Worm (Caenorhabditis elegans) whole organism, late embryonic: ENCODE results near the gene B0513.4.

Source experiments
- C38D4.7 ChIP-seq: fragments of 200-800 bp; sonication (Bioruptor generic); optimal IDR thresholded peaks from 2 replicates; lab custom pipeline; 2018; ENCODE audit warnings: mild to moderate bottlenecking, missing genetic modification characterization, moderate library complexity, missing compliant biosample characterization
- F13H6.1 ChIP-seq: sonication (generic microtip); optimal IDR thresholded peaks from 2 replicates; lab custom pipeline; 2016; ENCODE audit warnings: missing genetic modification characterization, missing compliant biosample characterization
- K02D7.2 ChIP-seq: sonication (generic microtip); optimal IDR thresholded peaks from 2 replicates; lab custom pipeline; 2017; ENCODE audit warnings: mild to moderate bottlenecking, missing genetic modification characterization, missing compliant biosample characterization
- T23F11.4 ChIP-seq: fragments of 200-800 bp; sonication (Bioruptor generic); optimal IDR thresholded peaks from 2 replicates; lab custom pipeline; 2018; ENCODE audit warnings: mild to moderate bottlenecking, missing genetic modification characterization, missing compliant biosample characterization
- Y22D7AL.16 ChIP-seq: sonication (generic microtip); optimal IDR thresholded peaks from 2 replicates; lab custom pipeline; 2016; ENCODE audit warnings: missing genetic modification characterization, missing compliant biosample characterization
- ama-1 ChIP-seq: fragments of 150-350 bp; optimal IDR thresholded peaks from 2 replicates; lab custom pipeline; 2014
- ceh-14 ChIP-seq: sonication (generic microtip); optimal IDR thresholded peaks from 2 replicates; lab custom pipeline; 2016; ENCODE audit warnings: missing genotype, missing genetic modification characterization, missing compliant biosample characterization
- ceh-18 ChIP-seq: sonication (generic microtip); optimal IDR thresholded peaks from 2 replicates; lab custom pipeline; 2016; ENCODE audit warnings: missing genetic modification characterization, missing compliant biosample characterization
- ceh-2 ChIP-seq: sonication (generic microtip); optimal IDR thresholded peaks from 2 replicates; lab custom pipeline; 2016; ENCODE audit warnings: missing genotype, missing genetic modification characterization, missing compliant biosample characterization
- ceh-24 ChIP-seq: sonication (generic microtip); optimal IDR thresholded peaks from 2 replicates; lab custom pipeline; 2016; ENCODE audit warnings: mild to moderate bottlenecking, missing genetic modification characterization, missing compliant biosample characterization
- ceh-31 ChIP-seq: sonication (generic microtip); optimal IDR thresholded peaks from 2 replicates; lab custom pipeline; 2016; ENCODE audit warnings: missing genetic modification characterization, missing compliant biosample characterization
- ceh-34 ChIP-seq: sonication (generic microtip); optimal IDR thresholded peaks from 2 replicates; lab custom pipeline; 2016; ENCODE audit warnings: mild to moderate bottlenecking, missing genetic modification characterization, missing compliant biosample characterization
- ceh-48 ChIP-seq: sonication (generic microtip); optimal IDR thresholded peaks from 2 replicates; lab custom pipeline; 2016; ENCODE audit warnings: missing genetic modification characterization, inconsistent platforms, missing compliant biosample characterization
- ceh-6 ChIP-seq: fragments of 200-800 bp; sonication (Bioruptor generic); optimal IDR thresholded peaks from 2 replicates; lab custom pipeline; 2018; ENCODE audit warnings: mild to moderate bottlenecking, missing genetic modification characterization, missing compliant biosample characterization
- ceh-9 ChIP-seq: sonication (generic microtip); optimal IDR thresholded peaks from 2 replicates; lab custom pipeline; 2016; ENCODE audit warnings: mild to moderate bottlenecking, missing genetic modification characterization, inconsistent platforms, missing compliant biosample characterization
- elt-2 ChIP-seq: sonication (generic microtip); optimal IDR thresholded peaks from 2 replicates; lab custom pipeline; 2016; ENCODE audit warnings: missing genetic modification reagents, missing genetic modification characterization, missing compliant biosample characterization
- fkh-10 ChIP-seq: fragments of 150-350 bp; optimal IDR thresholded peaks from 2 replicates; lab custom pipeline; 2014; ENCODE audit warnings: missing biosample characterization, missing genetic modification reagents, missing genetic modification characterization
- fkh-6 ChIP-seq: sonication (generic microtip); optimal IDR thresholded peaks from 2 replicates; lab custom pipeline; 2016; ENCODE audit warnings: missing genetic modification characterization, missing compliant biosample characterization
- gmeb-2 ChIP-seq: sonication (generic microtip); optimal IDR thresholded peaks from 2 replicates; lab custom pipeline; 2016; ENCODE audit warnings: missing genetic modification characterization, inconsistent platforms, missing compliant biosample characterization
- hlh-13 ChIP-seq: fragments of 200-800 bp; sonication (Bioruptor generic); optimal IDR thresholded peaks from 2 replicates; lab custom pipeline; 2018; ENCODE audit warnings: mild to moderate bottlenecking, missing genetic modification characterization, missing compliant biosample characterization
- hlh-15 ChIP-seq: sonication (generic microtip); optimal IDR thresholded peaks from 2 replicates; lab custom pipeline; 2016; ENCODE audit warnings: missing genetic modification characterization, missing compliant biosample characterization
- hlh-30 ChIP-seq: sonication (generic microtip); optimal IDR thresholded peaks from 2 replicates; lab custom pipeline; 2017; ENCODE audit warnings: antibody characterized with exemption, missing genetic modification characterization, missing compliant biosample characterization; ENCODE audit not compliant: insufficient read depth
- hlh-8 ChIP-seq: sonication (generic microtip); optimal IDR thresholded peaks from 2 replicates; lab custom pipeline; 2016; ENCODE audit warnings: missing genotype, missing genetic modification characterization, missing compliant biosample characterization
- lim-6 ChIP-seq: sonication (generic microtip); optimal IDR thresholded peaks from 2 replicates; lab custom pipeline; 2016; ENCODE audit warnings: missing genetic modification characterization, missing compliant biosample characterization
- lin-11 ChIP-seq: fragments of 200-800 bp; sonication (Bioruptor generic); optimal IDR thresholded peaks from 2 replicates; lab custom pipeline; 2018; ENCODE audit warnings: mild to moderate bottlenecking, missing genetic modification characterization, missing compliant biosample characterization
- madf-2 ChIP-seq: sonication (generic microtip); optimal IDR thresholded peaks from 2 replicates; lab custom pipeline; 2017; ENCODE audit warnings: missing genetic modification characterization, missing compliant biosample characterization
- nhr-11 ChIP-seq: fragments of 150-350 bp; optimal IDR thresholded peaks from 2 replicates; lab custom pipeline; 2014; ENCODE audit warnings: missing biosample characterization, missing genetic modification characterization
- nhr-232 ChIP-seq: sonication (generic microtip); optimal IDR thresholded peaks from 2 replicates; lab custom pipeline; 2016; ENCODE audit warnings: missing genetic modification characterization, missing compliant biosample characterization
- npax-4 ChIP-seq: sonication (generic microtip); optimal IDR thresholded peaks from 2 replicates; lab custom pipeline; 2016; ENCODE audit warnings: missing genetic modification characterization, missing compliant biosample characterization
- pax-1 ChIP-seq: fragments of 150-350 bp; optimal IDR thresholded peaks from 2 replicates; lab custom pipeline; 2014; ENCODE audit warnings: missing biosample characterization, missing genetic modification characterization
- pha-2 ChIP-seq: sonication (generic microtip); optimal IDR thresholded peaks from 2 replicates; lab custom pipeline; 2017; ENCODE audit warnings: mild to moderate bottlenecking, missing genetic modification characterization, missing compliant biosample characterization
- pha-4 ChIP-seq: fragments of 150-350 bp; optimal IDR thresholded peaks from 2 replicates; lab custom pipeline; 2018; ENCODE audit warnings: missing biosample characterization, missing genetic modification reagents, missing genetic modification characterization
- rnt-1 ChIP-seq: sonication (generic microtip); optimal IDR thresholded peaks from 2 replicates; lab custom pipeline; 2016; ENCODE audit warnings: missing genetic modification characterization, missing compliant biosample characterization
- sdc-2 ChIP-seq: sonication (generic microtip); optimal IDR thresholded peaks from 2 replicates; lab custom pipeline; 2016; ENCODE audit warnings: missing genotype, missing genetic modification characterization, missing compliant biosample characterization
- sox-2 ChIP-seq: fragments of 200-800 bp; sonication (Bioruptor generic); IDR thresholded peaks from 2 replicates; pipeline ENCODE4 v1.3.6; 2022; ENCODE audit warnings: missing genetic modification reagents, missing genetic modification characterization, missing compliant biosample characterization
- tbx-7 ChIP-seq: sonication (generic microtip); optimal IDR thresholded peaks from 2 replicates; lab custom pipeline; 2016; ENCODE audit warnings: missing genotype, missing genetic modification characterization, missing compliant biosample characterization
- unc-86 ChIP-seq: sonication (generic microtip); optimal IDR thresholded peaks from 2 replicates; lab custom pipeline; 2016; ENCODE audit warnings: missing genetic modification characterization, missing compliant biosample characterization
- zip-5 ChIP-seq: sonication (generic microtip); optimal IDR thresholded peaks from 2 replicates; lab custom pipeline; 2016; ENCODE audit warnings: missing genetic modification characterization, missing compliant biosample characterization

The B0513.4 gene

DNA sequence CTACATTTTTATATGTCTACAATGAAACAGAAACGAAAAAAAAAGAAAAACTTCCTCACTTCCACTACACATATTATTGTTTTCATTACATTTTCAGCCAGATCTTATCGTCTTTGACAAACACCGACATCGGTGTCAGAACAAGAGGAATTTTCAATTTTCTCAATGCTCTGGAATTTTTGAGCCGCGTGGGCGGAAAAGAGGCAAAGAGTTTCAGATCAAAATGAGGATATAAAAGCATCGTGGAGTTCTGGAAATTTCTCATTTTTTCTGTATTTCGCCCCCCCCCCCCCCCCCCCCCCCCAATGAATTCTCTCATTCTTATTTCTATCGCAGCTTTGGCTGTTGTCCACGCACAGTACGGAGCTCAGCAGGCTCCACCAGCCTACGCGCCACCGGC lies at the start of gene B0513.4:
Gene B0513.4, plus strand, starts transcription at position 301 of the 400 bp plus-strand sequence.
- TF ChIP-seq sdc-2 (tag; lab: Kevin White, UChicago) (no peak), pax-1 (no peak), nhr-11 (tag; lab: Kevin White, UChicago) (no peak), lim-6 (tag; lab: Kevin White, UChicago) (no peak)

DNA sequence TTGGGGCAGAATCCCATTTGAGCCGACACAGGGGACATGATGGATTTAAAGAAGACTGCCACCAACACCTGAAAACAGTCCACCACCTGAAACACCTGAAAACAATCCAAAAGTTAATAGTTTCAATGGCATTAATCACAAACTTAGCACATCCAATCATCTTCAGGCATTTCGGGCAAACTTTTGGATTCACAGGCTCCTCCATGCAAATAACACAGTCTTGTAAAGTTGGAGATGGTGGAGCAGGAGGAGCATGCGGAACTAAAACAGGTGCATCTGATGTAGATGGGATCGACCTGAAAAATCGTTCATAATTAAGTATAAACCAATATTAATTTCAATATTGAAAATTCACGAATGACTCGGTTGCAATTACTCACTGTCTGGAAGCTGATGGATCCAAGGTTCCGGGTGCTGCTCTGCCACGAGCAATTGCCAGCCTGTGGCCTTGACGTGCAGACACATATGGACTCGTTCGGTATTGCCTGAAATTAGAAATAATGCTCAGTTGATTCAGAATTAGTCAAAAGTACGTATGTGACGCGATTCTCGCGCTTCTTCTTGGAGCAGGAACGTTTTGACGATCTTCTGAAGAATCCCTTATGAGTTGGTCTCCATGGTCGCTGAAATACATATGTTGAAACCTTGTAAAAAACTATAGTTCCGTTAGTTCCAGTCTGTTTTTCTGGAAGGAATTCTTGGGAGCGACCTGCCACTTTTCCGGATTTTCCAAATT lies 45.4 kb upstream of the B0513.4 start:
- no peak for TF ChIP-seq ceh-9 (tag; lab: Kevin White, UChicago)
- no peak for TF ChIP-seq ama-1 (lab: Kevin White, UChicago)
- no peak for TF ChIP-seq lin-11 (tag; lab: Kevin White, UChicago)
- TF ChIP-seq K02D7.2 (tag; lab: Kevin White, UChicago), result no peak

ce11 chrIV:13836290-13836689 lies 43.7 kb upstream of the B0513.4 start, which contains the start of gene H08M01.1:
Gene H08M01.1 (minus strand): TSS chrIV:13836390.
- TF ChIP-seq K02D7.2 (tag; lab: Kevin White, UChicago) (no peak), ceh-18 (no peak), madf-2 (tag; lab: Kevin White, UChicago) (no peak), hlh-13 (GFP tag; lab: Kevin White, UChicago) (no peak), ceh-6 (GFP tag; lab: Kevin White, UChicago) (no peak), F13H6.1 (tag; lab: Kevin White, UChicago) (no peak), ceh-48 (tag; lab: Kevin White, UChicago) (no peak), pha-2 (no peak), tbx-7 (tag; lab: Kevin White, UChicago) (no peak), ceh-34 (tag; lab: Kevin White, UChicago) (no peak), gmeb-2 (tag; lab: Kevin White, UChicago) (no peak)

DNA sequence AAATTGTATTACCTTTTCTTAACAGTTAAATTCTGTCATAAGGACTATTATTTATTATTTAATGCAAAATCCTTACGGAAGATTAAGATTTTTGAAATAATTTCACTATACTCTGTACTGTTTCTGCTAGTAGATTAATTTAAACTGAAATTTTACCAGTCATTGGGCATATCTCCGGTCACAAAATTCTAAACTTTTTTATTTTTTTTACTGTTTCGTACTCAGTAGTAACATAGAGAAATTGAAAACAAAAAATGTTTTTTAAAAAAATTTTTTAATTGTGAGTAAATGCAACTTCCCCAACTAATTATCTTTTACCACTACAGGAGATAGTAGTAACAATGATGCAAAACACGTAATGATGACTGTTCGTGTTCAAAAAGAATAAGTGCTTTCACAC lies 41.7 kb upstream of the B0513.4 start:
- TF ChIP-seq npax-4 (no peak), rnt-1 (tag; lab: Kevin White, UChicago) (no peak), ceh-9 (tag; lab: Kevin White, UChicago) (no peak), ceh-31 (tag; lab: Kevin White, UChicago) (no peak), ceh-14 (tag; lab: Kevin White, UChicago) (no peak), nhr-232 (no peak), T23F11.4 (GFP tag; lab: Kevin White, UChicago) (no peak), sox-2 (GFP tag; lab: Robert Waterston, UW) (no peak), nhr-11 (tag; lab: Kevin White, UChicago) (no peak), tbx-7 (tag; lab: Kevin White, UChicago) (no peak), hlh-30 (tag; lab: Kevin White, UChicago) (no peak), ceh-24 (tag; lab: Kevin White, UChicago) (no peak)

DNA sequence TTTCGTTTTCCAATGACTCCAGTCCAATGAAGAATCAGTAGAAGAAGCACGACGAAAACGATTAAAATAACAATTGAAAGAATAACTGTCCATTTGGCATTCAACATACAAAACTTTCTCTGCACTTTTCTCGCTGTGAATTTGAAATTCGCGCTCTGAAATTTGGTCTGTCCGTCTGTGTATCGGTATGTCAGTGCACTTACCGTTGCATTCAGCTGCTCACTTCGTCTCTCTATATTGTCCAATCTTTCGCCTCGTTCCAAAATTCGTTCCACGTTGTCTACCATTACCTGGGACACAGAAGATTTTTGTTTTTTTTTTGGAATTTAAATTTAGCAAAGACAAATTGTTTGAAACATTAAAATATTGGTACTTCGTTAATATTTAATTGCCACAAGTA lies 19.5 kb upstream of the B0513.4 start:
- TF ChIP-seq unc-86 (tag; lab: Kevin White, UChicago) (no peak), hlh-8 (tag; lab: Kevin White, UChicago) (no peak), Y22D7AL.16 (tag; lab: Kevin White, UChicago) (no peak), tbx-7 (tag; lab: Kevin White, UChicago) (no peak), pha-4 (tag; lab: Kevin White, UChicago) (no peak), elt-2 (tag; lab: Kevin White, UChicago) (no peak), fkh-10 (no peak), C38D4.7 (no peak), fkh-6 (tag; lab: Kevin White, UChicago) (no peak), ceh-2 (tag; lab: Kevin White, UChicago) (no peak), ceh-14 (tag; lab: Kevin White, UChicago) (no peak), hlh-15 (tag; lab: Kevin White, UChicago) (no peak), zip-5 (tag; lab: Kevin White, UChicago) (no peak)
